Fruit fly (Drosophila melanogaster) S2 (cell line): Measurements from ENCODE around the gene CG7025.
"Not testable (repeated sequence)": the region's sequence is repeated elsewhere in the genome, so short reads cannot be mapped to it uniquely, and the experiment has no call there.

ENCODE experiments used
- CG8478 ChIP-seq: fragments of >200 bp; optimal IDR thresholded peaks from 2 replicates; lab custom pipeline; 2018
- CTCF ChIP-seq, 2 experiments: fragments of >200 bp; optimal IDR thresholded peaks; 2 replicates each; lab custom pipeline; 2018

dm6 chr2L:7738709-7739108, 46.2 kb upstream of the CG7025 start, which contains the start of gene CG31904:
- not testable (repeated sequence) for TF ChIP-seq CG8478; CTCF (optimal IDR thresholded peaks at IDR 0.05; lab: Kevin White, UChicago)
